Fruit fly (Drosophila melanogaster) whole organism: Measurements from ENCODE around the gene RanGAP.

Experiments used
- CG8478 ChIP-seq: fragments of >200 bp; optimal IDR thresholded peaks from 2 replicates; lab custom pipeline; 2018; ENCODE audit warnings: inconsistent platforms
- Dll ChIP-seq: fragments of >200 bp; optimal IDR thresholded peaks from 2 replicates; lab custom pipeline; 2017
- EcR ChIP-seq, 2 experiments: fragments of >200 bp; optimal IDR thresholded peaks; 2 replicates each; lab custom pipeline; 2017; ENCODE audit warnings: missing biosample characterization in 2 of 2, missing genetic modification characterization in 2 of 2, missing genetic modification reagents in 2 of 2
- pan ChIP-seq: fragments of >200 bp; optimal IDR thresholded peaks from 2 replicates; lab custom pipeline; 2017
- psq ChIP-seq: fragments of >200 bp; optimal IDR thresholded peaks from 2 replicates; lab custom pipeline; 2017
- usp ChIP-seq: fragments of >200 bp; optimal IDR thresholded peaks from 2 replicates; lab custom pipeline; 2017; ENCODE audit warnings: missing biosample characterization, missing genetic modification characterization, mixed read lengths

RanGAP gene

DNA sequence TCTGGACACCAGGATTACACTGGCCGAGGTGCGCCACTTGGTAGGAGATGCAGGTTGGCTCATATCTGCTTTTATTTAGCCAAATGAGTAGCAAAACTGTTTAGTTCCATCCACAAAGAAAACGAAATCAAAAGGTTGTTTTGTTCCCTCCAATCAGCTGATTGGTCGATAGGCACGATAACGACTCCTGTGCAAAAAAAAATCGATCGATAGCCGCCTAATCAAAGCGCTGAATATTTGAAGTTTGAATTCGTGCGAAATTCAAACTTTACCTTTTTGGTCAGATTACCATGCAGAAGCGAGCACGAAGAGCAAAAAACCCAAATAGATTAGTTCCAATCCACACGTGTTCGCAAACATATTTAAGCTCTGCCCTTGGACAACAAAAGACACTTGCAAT, 42.8 kb downstream of the RanGAP start, which contains the start of the genes CG10195 and CG13084:
Gene CG10195, minus strand, starts transcription at position 167 of the 400 bp plus-strand sequence.
Gene CG13084, plus strand, starts transcription at position 392 of the 400 bp plus-strand sequence.
- TF ChIP-seq usp (no peak), pan (lab: Kevin White, UChicago) (no peak), CG8478 (no peak), EcR (GFP tag; optimal IDR thresholded peaks at IDR 0.05; lab: Kevin White, UChicago) (no peak), Dll (no peak), psq (no peak)

DNA sequence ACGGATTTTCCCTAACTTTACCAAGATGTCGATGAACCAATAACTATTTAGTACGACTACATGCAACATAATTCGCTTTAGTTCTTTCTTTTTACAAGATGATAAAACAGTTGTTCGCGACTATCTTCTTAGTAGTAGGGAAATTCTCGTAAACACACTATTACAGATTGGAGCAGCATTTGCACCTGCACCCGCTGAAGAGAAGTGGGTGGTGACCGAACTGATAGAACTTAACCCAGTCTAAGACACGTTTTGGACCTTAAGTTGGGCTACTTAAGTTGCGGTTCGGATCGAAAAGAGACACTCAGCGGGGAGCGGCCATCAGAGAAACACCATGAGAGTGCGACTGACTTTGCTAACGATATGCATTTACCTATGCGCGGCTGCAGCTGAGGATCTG, 45.4 kb downstream of the RanGAP start, which contains the start of gene CG13083:
Gene CG13083, plus strand, starts transcription at position 301 of the 400 bp plus-strand sequence.
- TF ChIP-seq usp (no peak), EcR (GFP tag; optimal IDR thresholded peaks at IDR 0.05; lab: Kevin White, UChicago) (no peak), Dll (no peak), psq (no peak), pan (lab: Kevin White, UChicago) (no peak), CG8478 (no peak)

DNA sequence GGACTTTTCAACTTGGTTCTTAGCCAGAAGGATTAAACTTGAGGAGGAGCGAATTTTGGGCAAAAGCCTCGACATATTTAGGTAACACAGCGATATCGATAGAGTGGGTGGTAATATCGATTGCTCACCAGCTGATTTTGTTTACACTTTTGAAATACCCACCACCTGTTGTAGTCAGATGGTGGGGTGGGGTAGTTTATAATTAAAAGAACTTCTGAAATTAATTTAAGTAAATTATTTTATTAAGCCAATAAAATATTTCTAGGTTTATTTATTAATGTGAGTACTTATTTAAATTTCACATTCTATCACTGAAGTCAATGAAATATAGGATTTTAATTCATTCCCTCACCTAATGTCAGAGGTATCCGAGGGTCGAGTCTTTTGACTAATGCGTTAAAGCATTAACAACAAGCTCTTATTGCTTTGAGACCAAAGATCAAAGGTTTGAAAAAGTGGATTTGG, 48.3 kb downstream of the RanGAP start, which contains the start of the genes CG10194 and CG18094:
Gene CG10194, minus strand, starts transcription at position 108 of the 465 bp plus-strand sequence.
Gene CG18094, plus strand, starts transcription at position 266 of the 465 bp plus-strand sequence.
- TF ChIP-seq psq (no peak), pan (lab: Kevin White, UChicago) (peak; percentile 94)

DNA sequence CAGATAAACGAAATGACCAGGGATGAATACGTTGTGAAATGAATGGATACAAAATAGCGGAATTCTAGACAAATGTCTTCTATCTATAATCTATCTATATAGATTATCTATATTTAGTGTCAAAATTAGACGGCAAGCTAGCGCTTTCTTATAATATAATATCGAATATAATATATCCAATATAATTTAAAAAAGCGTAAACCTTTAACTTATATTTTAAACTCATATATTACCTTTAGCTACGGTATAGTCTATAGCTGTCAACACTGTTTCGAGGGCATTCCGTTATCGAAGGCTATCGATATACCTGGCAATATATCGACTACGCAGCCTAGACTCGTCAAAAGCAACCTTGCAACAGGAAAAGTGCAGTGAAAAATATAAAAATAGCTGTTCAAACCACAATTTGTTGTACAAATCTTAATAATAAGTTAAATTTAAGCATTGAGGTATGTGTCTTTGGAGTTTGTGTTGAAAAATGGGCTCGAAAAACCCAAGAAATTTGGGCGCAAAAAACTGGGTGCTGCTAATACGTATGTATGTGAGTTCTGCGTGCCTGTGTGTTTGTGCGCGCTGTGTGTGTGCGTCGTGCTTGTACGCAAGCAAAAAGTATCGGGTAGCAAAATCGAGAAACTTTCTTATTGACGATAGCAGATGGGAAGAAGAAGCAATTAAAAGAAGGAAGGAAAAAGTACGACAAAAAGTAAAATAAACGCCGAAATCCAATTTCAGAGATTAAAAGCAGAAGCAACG, 51.4 kb downstream of the RanGAP start, which contains the start of the genes swm and Ctu2:
Gene swm, plus strand, starts transcription at position 318 of the 753 bp plus-strand sequence.
Gene Ctu2, minus strand, starts transcription at position 320 of the 753 bp plus-strand sequence.
- TF ChIP-seq pan (lab: Kevin White, UChicago) (no peak), usp (no peak), psq (no peak), EcR (GFP tag; optimal IDR thresholded peaks at IDR 0.05; lab: Kevin White, UChicago) (no peak), Dll (no peak), CG8478 (no peak)
